Worm (Caenorhabditis elegans) whole organism, L3 larva: ENCODE measurements around the gene T12A7.2.

ENCODE experiments used
- ZK546.5 ChIP-seq: sonication (generic microtip); optimal IDR thresholded peaks from 2 replicates; lab custom pipeline; 2017; ENCODE audit warnings: missing biosample characterization, missing genetic modification characterization
- aly-2 ChIP-seq: fragments of 150-350 bp; optimal IDR thresholded peaks from 2 replicates; lab custom pipeline; 2014; ENCODE audit warnings: missing biosample characterization, missing genetic modification characterization
- ama-1 ChIP-seq: fragments of 150-350 bp; optimal IDR thresholded peaks from 2 replicates; lab custom pipeline; 2018
- ceh-9 ChIP-seq: sonication (generic microtip); optimal IDR thresholded peaks from 2 replicates; lab custom pipeline; 2018; ENCODE audit warnings: missing biosample characterization, missing genetic modification characterization
- daf-12 ChIP-seq: fragments of 150-350 bp; optimal IDR thresholded peaks from 2 replicates; lab custom pipeline; 2014; ENCODE audit warnings: missing biosample characterization, missing genetic modification reagents, missing genetic modification characterization
- egl-27 ChIP-seq: sonication (generic microtip); optimal IDR thresholded peaks from 4 replicates; lab custom pipeline; 2017; ENCODE audit warnings: missing biosample characterization, missing genetic modification reagents, missing genetic modification characterization
- egl-5 ChIP-seq: fragments of 150-350 bp; optimal IDR thresholded peaks from 2 replicates; lab custom pipeline; 2017; ENCODE audit warnings: missing biosample characterization, missing genetic modification reagents, missing genetic modification characterization, inconsistent platforms
- elt-1 ChIP-seq: fragments of 150-350 bp; optimal IDR thresholded peaks from 2 replicates; lab custom pipeline; 2014; ENCODE audit warnings: missing biosample characterization, missing genetic modification characterization
- elt-3 ChIP-seq, 3 experiments: fragments of 150-350 bp in 1 of 3; sonication (generic microtip) in 2 of 3; optimal IDR thresholded peaks; 2 replicates in 2 of 3; 4 replicates in 1 of 3; lab custom pipeline; 2014 to 2017; ENCODE audit warnings: missing biosample characterization in 3 of 3, missing genetic modification characterization in 3 of 3
- eor-1 ChIP-seq, 2 experiments: fragments of 150-350 bp; optimal IDR thresholded peaks; 2 replicates each; lab custom pipeline; 2014 to 2018; ENCODE audit warnings: missing biosample characterization in 2 of 2, missing genetic modification characterization in 2 of 2
- fkh-10 ChIP-seq: sonication (generic microtip); optimal IDR thresholded peaks from 2 replicates; lab custom pipeline; 2017; ENCODE audit warnings: missing biosample characterization, missing genetic modification reagents, missing genetic modification characterization
- fkh-2 ChIP-seq: fragments of 150-350 bp; optimal IDR thresholded peaks from 2 replicates; lab custom pipeline; 2014; ENCODE audit warnings: missing biosample characterization, missing genetic modification reagents, missing genetic modification characterization
- fos-1 ChIP-seq: fragments of 150-350 bp; optimal IDR thresholded peaks from 2 replicates; lab custom pipeline; 2014; ENCODE audit warnings: missing biosample characterization, missing genetic modification characterization
- hmg-11 ChIP-seq: sonication (generic microtip); optimal IDR thresholded peaks from 2 replicates; lab custom pipeline; 2016; ENCODE audit warnings: missing genetic modification characterization, missing compliant biosample characterization
- jun-1 ChIP-seq: fragments of 150-350 bp; optimal IDR thresholded peaks from 2 replicates; lab custom pipeline; 2014; ENCODE audit warnings: missing biosample characterization, missing genetic modification reagents, missing genetic modification characterization
- lin-39 ChIP-seq: fragments of 150-350 bp; optimal IDR thresholded peaks from 2 replicates; lab custom pipeline; 2018; ENCODE audit warnings: missing biosample characterization, missing genetic modification reagents, missing genetic modification characterization
- mdl-1 ChIP-seq: fragments of 150-350 bp; optimal IDR thresholded peaks from 2 replicates; lab custom pipeline; 2014; ENCODE audit warnings: missing biosample characterization, missing genetic modification characterization
- nfya-1 ChIP-seq: sonication (generic microtip); optimal IDR thresholded peaks from 2 replicates; lab custom pipeline; 2017; ENCODE audit warnings: missing genetic modification characterization, mild to moderate bottlenecking, missing compliant biosample characterization, antibody characterized with exemption, moderate library complexity; ENCODE audit not compliant: insufficient read depth
- nhr-11 ChIP-seq: fragments of 150-350 bp; optimal IDR thresholded peaks from 2 replicates; lab custom pipeline; 2014; ENCODE audit warnings: missing biosample characterization, missing genetic modification characterization
- nhr-12 ChIP-seq: fragments of 150-350 bp; optimal IDR thresholded peaks from 2 replicates; lab custom pipeline; 2014; ENCODE audit warnings: missing biosample characterization, missing genetic modification characterization
- nhr-23 ChIP-seq: fragments of 150-350 bp; optimal IDR thresholded peaks from 2 replicates; lab custom pipeline; 2014; ENCODE audit warnings: missing biosample characterization, missing genetic modification reagents, missing genetic modification characterization
- nhr-237 ChIP-seq: fragments of 150-350 bp; optimal IDR thresholded peaks from 2 replicates; lab custom pipeline; 2014; ENCODE audit warnings: missing biosample characterization, missing genetic modification characterization
- nhr-25 ChIP-seq: sonication (generic microtip); optimal IDR thresholded peaks from 2 replicates; lab custom pipeline; 2017; ENCODE audit warnings: missing biosample characterization, missing genetic modification characterization
- nhr-28 ChIP-seq: fragments of 150-350 bp; optimal IDR thresholded peaks from 2 replicates; lab custom pipeline; 2014; ENCODE audit warnings: missing biosample characterization, missing genetic modification characterization
- nhr-43 ChIP-seq: sonication (generic microtip); optimal IDR thresholded peaks from 2 replicates; lab custom pipeline; 2016; ENCODE audit warnings: mild to moderate bottlenecking, missing genetic modification characterization, missing compliant biosample characterization; ENCODE audit not compliant: poor library complexity, severe bottlenecking
- nhr-67 ChIP-seq: fragments of 150-350 bp; optimal IDR thresholded peaks from 2 replicates; lab custom pipeline; 2014; ENCODE audit warnings: missing biosample characterization, missing genetic modification characterization
- nhr-76 ChIP-seq: fragments of 150-350 bp; sonication (generic microtip); optimal IDR thresholded peaks from 5 replicates; lab custom pipeline; 2014; ENCODE audit warnings: missing biosample characterization, missing genetic modification characterization
- pha-4 ChIP-seq: fragments of 150-350 bp; optimal IDR thresholded peaks from 2 replicates; lab custom pipeline; 2014; ENCODE audit warnings: missing biosample characterization, missing genetic modification reagents, missing genetic modification characterization
- sea-2 ChIP-seq: fragments of 150-350 bp; sonication (generic microtip); optimal IDR thresholded peaks from 4 replicates; lab custom pipeline; 2014; ENCODE audit warnings: missing biosample characterization, missing genetic modification reagents, missing genetic modification characterization
- skn-1 ChIP-seq: fragments of 150-350 bp; optimal IDR thresholded peaks from 2 replicates; lab custom pipeline; 2014; ENCODE audit warnings: missing biosample characterization, missing genetic modification characterization
- unc-62 ChIP-seq: fragments of 150-350 bp; sonication (generic microtip); optimal IDR thresholded peaks from 4 replicates; lab custom pipeline; 2014; ENCODE audit warnings: missing biosample characterization, missing genetic modification reagents, missing genetic modification characterization
- ztf-11 ChIP-seq: fragments of 150-350 bp; optimal IDR thresholded peaks from 2 replicates; lab custom pipeline; 2014; ENCODE audit warnings: missing biosample characterization, missing genetic modification characterization
- ztf-4 ChIP-seq: fragments of 150-350 bp; optimal IDR thresholded peaks from 2 replicates; lab custom pipeline; 2014; ENCODE audit warnings: missing biosample characterization, missing genetic modification characterization

The T12A7.2 gene

ce11 chrIV:11803044-11803443 is 42.1 kb upstream of the T12A7.2 start, which contains the start of gene H01G02.4:
Gene H01G02.4 (minus strand): TSS chrIV:11803144.
- no peak for TF ChIP-seq nhr-76
- TF ChIP-seq pha-4 (tag; lab: Kevin White, UChicago) = no peak
- TF ChIP-seq fos-1 (tag; lab: Kevin White, UChicago) = no peak
- no peak for TF ChIP-seq skn-1 (tag; lab: Kevin White, UChicago)
- TF ChIP-seq elt-1 (tag; lab: Kevin White, UChicago) = no peak
- no peak for TF ChIP-seq nhr-28 (tag; lab: Kevin White, UChicago)
- no peak for TF ChIP-seq nhr-67 (tag; lab: Kevin White, UChicago)
- TF ChIP-seq elt-3 (tag; optimal IDR thresholded peaks at IDR 0.05; lab: Kevin White, UChicago) = no peak
- no peak for TF ChIP-seq nhr-43 (tag; lab: Kevin White, UChicago)
- no peak for TF ChIP-seq sea-2 (GFP tag; lab: Kevin White, UChicago)
- TF ChIP-seq fkh-2 (tag; lab: Kevin White, UChicago) = no peak

- TF ChIP-seq nhr-11 (tag; lab: Kevin White, UChicago) = no peak
- TF ChIP-seq nhr-12 (tag; lab: Kevin White, UChicago) = no peak
- TF ChIP-seq pha-4 (tag; lab: Kevin White, UChicago) = no peak
- no peak for TF ChIP-seq ceh-9 (tag; lab: Kevin White, UChicago)
Observed at ce11 chrIV:11801078-11801477, 40.2 kb upstream of the T12A7.2 start, which contains the start of gene dyf-18. Gene dyf-18 (minus strand): TSS chrIV:11801178.

- TF ChIP-seq egl-5 (peak; percentile 69), egl-27 (tag; lab: Kevin White, UChicago) (no peak)
Observed at ce11 chrIV:11799240-11799639, 38.3 kb upstream of the T12A7.2 start.

ce11 chrIV:11796818-11797217 is 35.9 kb upstream of the T12A7.2 start:
- TF ChIP-seq fkh-10 (GFP tag; lab: Kevin White, UChicago) (peak; percentile 75), nhr-23 (tag; lab: Kevin White, UChicago) (no peak)

- no peak for TF ChIP-seq jun-1 (tag; lab: Kevin White, UChicago)
- TF ChIP-seq daf-12 (tag; lab: Kevin White, UChicago) = no peak
- no peak for TF ChIP-seq skn-1 (tag; lab: Kevin White, UChicago)
- no peak for TF ChIP-seq eor-1 (tag; optimal IDR thresholded peaks at IDR 0.05; lab: Kevin White, UChicago)
- no peak for TF ChIP-seq mdl-1
Observed at ce11 chrIV:11795964-11796363, 35.1 kb upstream of the T12A7.2 start.

- TF ChIP-seq egl-5 = no peak
- no peak for TF ChIP-seq aly-2 (tag; lab: Kevin White, UChicago)
- TF ChIP-seq fos-1 (tag; lab: Kevin White, UChicago) = no peak
- peak; percentile 67 for TF ChIP-seq lin-39
- no peak for TF ChIP-seq ama-1 (lab: Kevin White, UChicago)
- TF ChIP-seq hmg-11 (tag; lab: Kevin White, UChicago) = peak; percentile 16
- no peak for TF ChIP-seq nhr-25 (tag; lab: Kevin White, UChicago)
- TF ChIP-seq nhr-43 (tag; lab: Kevin White, UChicago) = no peak
- TF ChIP-seq ztf-4 = no peak
- no peak for TF ChIP-seq unc-62 (GFP tag; lab: Kevin White, UChicago)
- TF ChIP-seq fkh-10 (GFP tag; lab: Kevin White, UChicago) = peak; percentile 32
- TF ChIP-seq ztf-11 (tag; lab: Kevin White, UChicago) = no peak
- no peak for TF ChIP-seq pha-4 (tag; lab: Kevin White, UChicago)
- no peak for TF ChIP-seq elt-3 (tag; optimal IDR thresholded peaks at IDR 0.05; lab: Kevin White, UChicago)
- TF ChIP-seq ZK546.5 = no peak
- no peak for TF ChIP-seq nhr-237 (tag; lab: Kevin White, UChicago)
- TF ChIP-seq nfya-1 (tag; lab: Kevin White, UChicago) = peak; percentile 76
Observed at ce11 chrIV:11793170-11793569, 32.3 kb upstream of the T12A7.2 start.
